Worm (Caenorhabditis elegans): ENCODE results near the gene svh-1.

Gene svh-1

ce11 chrIV:8225357-8225756, 18.9 kb downstream of the svh-1 start, which contains the start of gene serp-1.2 (continued):
- TF ChIP-seq lsy-2 (tag; optimal IDR thresholded peaks at IDR 0.05) (no peak), daf-8 (GFP tag; IDR thresholded peaks at IDR 0.05) (no peak), aha-1 (tag) (no peak), gei-8 (GFP tag; optimal IDR thresholded peaks at IDR 0.05) (no peak), zag-1 (tag; optimal IDR thresholded peaks at IDR 0.05) (no peak), attf-4 (tag; optimal IDR thresholded peaks at IDR 0.05) (no peak), nhr-25 (tag; optimal IDR thresholded peaks at IDR 0.05; ENCODE audit: borderline replicate concordance, insufficient read depth) (no peak), lin-1 (GFP tag; IDR thresholded peaks at IDR 0.05) (no peak), dpl-1 (GFP tag; optimal IDR thresholded peaks at IDR 0.05) (no peak)

- no peak for TF ChIP-seq ama-1 (optimal IDR thresholded peaks at IDR 0.05)
- peak; percentile 32 for TF ChIP-seq dve-1 (tag; optimal IDR thresholded peaks at IDR 0.05; ENCODE audit: insufficient read depth)
- peak; percentile 50; the same call in 1 of the 2 replicates for TF ChIP-seq php-3 (GFP tag; IDR thresholded peaks at IDR 0.05)
- TF ChIP-seq fkh-10 (GFP tag; optimal IDR thresholded peaks at IDR 0.05) = no peak
- TF ChIP-seq nhr-28 (tag; optimal IDR thresholded peaks at IDR 0.05) = peak; percentile 33
- TF ChIP-seq pha-4 (GFP tag; IDR thresholded peaks at IDR 0.05) = 0 out of 2 replicates have a peak, but pooled peaks have one; percentile 9
- no peak for TF ChIP-seq pha-4 (tag; optimal IDR thresholded peaks at IDR 0.05)
- TF ChIP-seq daf-16 (GFP tag; optimal IDR thresholded peaks at IDR 0.05) = no peak
- peak; percentile 55 for TF ChIP-seq daf-16 (tag; optimal IDR thresholded peaks at IDR 0.05)
- peak in 1 of 2 experiments; percentile 7 for TF ChIP-seq lsy-2 (tag; optimal IDR thresholded peaks at IDR 0.05)
- no peak for TF ChIP-seq aha-1 (tag)
- peak; percentile 7; the same call in 1 of the 2 replicates for TF ChIP-seq T26A8.4 (GFP tag; IDR thresholded peaks at IDR 0.05)
- peak; percentile 40; the same call in 1 of the 2 replicates for TF ChIP-seq ceh-20 (GFP tag; IDR thresholded peaks at IDR 0.05)
- peak; percentile 18 for TF ChIP-seq T20F7.1 (GFP tag; optimal IDR thresholded peaks at IDR 0.05)
Observed at ce11 chrIV:8226474-8226873, 20.1 kb downstream of the svh-1 start.

- TF ChIP-seq duxl-1 (tag; optimal IDR thresholded peaks at IDR 0.05; ENCODE audit: poor library complexity) (no peak), pha-4 (GFP tag; IDR thresholded peaks at IDR 0.05) (0 out of 2 replicates have a peak, but pooled peaks have one; percentile 13), pha-4 (tag; optimal IDR thresholded peaks at IDR 0.05) (no peak), nhr-77 (tag; optimal IDR thresholded peaks at IDR 0.05) (peak; percentile 33), daf-12 (tag; optimal IDR thresholded peaks at IDR 0.05) (no peak), nhr-6 (tag; optimal IDR thresholded peaks at IDR 0.05) (peak; percentile 30), unc-39 (tag; optimal IDR thresholded peaks at IDR 0.05) (no peak), cey-2 (tag; optimal IDR thresholded peaks at IDR 0.05; ENCODE audit: borderline replicate concordance, insufficient read depth) (no peak), tag-97 (GFP tag; IDR thresholded peaks at IDR 0.05) (no peak), dmd-9 (GFP tag; IDR thresholded peaks at IDR 0.05) (no peak), nhr-48 (tag; optimal IDR thresholded peaks at IDR 0.05) (peak; percentile 82), lin-13 (GFP tag; optimal IDR thresholded peaks at IDR 0.05) (peak; percentile 10), unc-130 (GFP tag; optimal IDR thresholded peaks at IDR 0.05) (no peak), aly-2 (tag; optimal IDR thresholded peaks at IDR 0.05) (no peak), T26A8.4 (GFP tag; IDR thresholded peaks at IDR 0.05) (no peak), fkh-10 (GFP tag; optimal IDR thresholded peaks at IDR 0.05) (no peak), nhr-102 (tag; optimal IDR thresholded peaks at IDR 0.05) (peak; percentile 71), mdt-29 (GFP tag; IDR thresholded peaks at IDR 0.05) (no peak), vab-7 (GFP tag; IDR thresholded peaks at IDR 0.05) (no peak), aha-1 (tag) (no peak), daf-8 (GFP tag; IDR thresholded peaks at IDR 0.05) (no peak), php-3 (GFP tag; IDR thresholded peaks at IDR 0.05) (peak; percentile 64; the same call in 1 of the 2 replicates), nhr-11 (tag; optimal IDR thresholded peaks at IDR 0.05) (no peak), tra-1 (GFP tag; IDR thresholded peaks at IDR 0.05) (peak; percentile 63; the same call in 1 of the 2 replicates), Y48G9A.11 (GFP tag; IDR thresholded peaks at IDR 0.05) (no peak), dpl-1 (GFP tag; optimal IDR thresholded peaks at IDR 0.05) (no peak), hlh-11 (tag; optimal IDR thresholded peaks at IDR 0.05) (peak; percentile 96), skn-1 (tag; optimal IDR thresholded peaks at IDR 0.05) (no peak), zip-2 (tag; optimal IDR thresholded peaks at IDR 0.05) (no peak), lin-38 (GFP tag; IDR thresholded peaks at IDR 0.05) (no peak), F37D6.2 (tag; optimal IDR thresholded peaks at IDR 0.05) (no peak), nhr-111 (GFP tag; optimal IDR thresholded peaks at IDR 0.05) (no peak), rbr-2 (tag; optimal IDR thresholded peaks at IDR 0.05) (peak; percentile 48), mxl-3 (GFP tag; optimal IDR thresholded peaks at IDR 0.05) (peak; percentile 80), T20F7.1 (GFP tag; optimal IDR thresholded peaks at IDR 0.05) (peak; percentile 43), Y5F2A.4 (GFP tag; optimal IDR thresholded peaks at IDR 0.05) (no peak)
Observed at ce11 chrIV:8229523-8229922, 23.1 kb downstream of the svh-1 start.

All from whole organism, L4 larva.